Worm (Caenorhabditis elegans) whole organism, L4 larva: ENCODE results near the gene frpr-9.

Source experiments
- F10B5.3 ChIP-seq: sonication (generic microtip); optimal IDR thresholded peaks from 2 replicates; lab custom pipeline; 2016; ENCODE audit warnings: mild to moderate bottlenecking, missing genetic modification characterization, missing compliant biosample characterization
- F26F4.8 ChIP-seq: fragments of 200-800 bp; sonication (Bioruptor generic); conservative IDR thresholded peaks from 2 replicates; pipeline ENCODE4 v1.3.6; 2022; ENCODE audit warnings: missing genetic modification characterization, missing compliant biosample characterization
- F37D6.2 ChIP-seq: sonication (generic microtip); optimal IDR thresholded peaks from 2 replicates; lab custom pipeline; 2016; ENCODE audit warnings: mild to moderate bottlenecking, missing genetic modification characterization, missing compliant biosample characterization
- F49E8.2 ChIP-seq: sonication (generic microtip); optimal IDR thresholded peaks from 2 replicates; lab custom pipeline; 2016; ENCODE audit warnings: missing compliant biosample characterization, mild to moderate bottlenecking, missing genetic modification characterization, borderline replicate concordance
- R02D3.7 ChIP-seq: fragments of 150-350 bp; sonication (generic microtip); optimal IDR thresholded peaks from 3 replicates; lab custom pipeline; 2014; ENCODE audit warnings: missing biosample characterization, missing genetic modification characterization
- T20F7.1 ChIP-seq: fragments of 200-800 bp; sonication (Bioruptor generic); optimal IDR thresholded peaks from 2 replicates; lab custom pipeline; 2018; ENCODE audit warnings: mild to moderate bottlenecking, missing genetic modification characterization, missing compliant biosample characterization
- Y105C5A.15 ChIP-seq: fragments of 200-800 bp; sonication (Bioruptor generic); IDR thresholded peaks from 2 replicates; pipeline ENCODE4 v1.3.6; 2022; ENCODE audit warnings: missing genetic modification characterization, missing compliant biosample characterization
- Y48G9A.11 ChIP-seq: fragments of 200-800 bp; sonication (Bioruptor generic); IDR thresholded peaks from 2 replicates; pipeline ENCODE4 v1.3.6; 2022; ENCODE audit warnings: missing genetic modification reagents, missing genetic modification characterization, missing compliant biosample characterization
- Y75B8A.6 ChIP-seq: fragments of 200-800 bp; sonication (Bioruptor generic); IDR thresholded peaks from 2 replicates; pipeline ENCODE4 v1.3.6; 2022; ENCODE audit warnings: missing genetic modification reagents, missing genetic modification characterization, missing compliant biosample characterization
- ZK337.2 ChIP-seq: fragments of 200-800 bp; sonication (Bioruptor generic); IDR thresholded peaks from 2 replicates; pipeline ENCODE4 v1.3.6; 2022; ENCODE audit warnings: missing genetic modification reagents, missing genetic modification characterization, missing compliant biosample characterization
- aly-2 ChIP-seq: sonication (generic microtip); optimal IDR thresholded peaks from 2 replicates; lab custom pipeline; 2018; ENCODE audit warnings: missing biosample characterization, missing genetic modification characterization
- ama-1 ChIP-seq: fragments of 150-350 bp; optimal IDR thresholded peaks from 2 replicates; lab custom pipeline; 2014; ENCODE audit warnings: inconsistent platforms, mixed read lengths
- arid-1 ChIP-seq: fragments of 200-800 bp; sonication (Bioruptor generic); conservative IDR thresholded peaks from 2 replicates; pipeline ENCODE4 v1.3.6; 2022; ENCODE audit warnings: missing genetic modification reagents, missing genetic modification characterization, missing compliant biosample characterization
- ceh-20 ChIP-seq: fragments of 200-800 bp; sonication (Bioruptor generic); IDR thresholded peaks from 2 replicates; pipeline ENCODE4 v1.3.6; 2022; ENCODE audit warnings: missing genetic modification reagents, missing genetic modification characterization, missing compliant biosample characterization
- ceh-44 ChIP-seq: fragments of 200-800 bp; sonication (Bioruptor generic); IDR thresholded peaks from 2 replicates; pipeline ENCODE4 v1.3.6; 2022; ENCODE audit warnings: missing genetic modification reagents, missing genetic modification characterization, missing compliant biosample characterization
- ces-1 ChIP-seq: fragments of 150-350 bp; sonication (generic microtip); optimal IDR thresholded peaks from 4 replicates; lab custom pipeline; 2014; ENCODE audit warnings: missing biosample characterization, missing genetic modification reagents, missing genetic modification characterization
- ctbp-1 ChIP-seq: fragments of 200-800 bp; sonication (Bioruptor generic); IDR thresholded peaks from 2 replicates; pipeline ENCODE4 v1.3.6; 2022; ENCODE audit warnings: missing genetic modification reagents, missing genetic modification characterization, missing compliant biosample characterization
- daf-16 ChIP-seq, 3 experiments: sonication (generic microtip); optimal IDR thresholded peaks; 2 replicates each; lab custom pipeline; 2016 to 2017; ENCODE audit warnings: missing genetic modification characterization in 3 of 3, missing genetic modification reagents in 3 of 3, mild to moderate bottlenecking in 2 of 3, missing compliant biosample characterization in 2 of 3, missing biosample characterization in 1 of 3, moderate library complexity in 1 of 3
- daf-19 ChIP-seq: fragments of 200-800 bp; sonication (Bioruptor generic); conservative IDR thresholded peaks from 2 replicates; pipeline ENCODE4 v1.3.6; 2022; ENCODE audit warnings: missing genetic modification characterization, missing compliant biosample characterization
- daf-8 ChIP-seq: fragments of 200-800 bp; sonication (Bioruptor generic); IDR thresholded peaks from 2 replicates; pipeline ENCODE4 v1.3.6; 2022; ENCODE audit warnings: missing genetic modification characterization, missing compliant biosample characterization
- dmd-8 ChIP-seq: fragments of 200-800 bp; sonication (Bioruptor generic); IDR thresholded peaks from 2 replicates; pipeline ENCODE4 v1.3.6; 2022; ENCODE audit warnings: missing genetic modification characterization, missing compliant biosample characterization
- dpl-1 ChIP-seq: fragments of 150-350 bp; optimal IDR thresholded peaks from 2 replicates; lab custom pipeline; 2014; ENCODE audit warnings: missing biosample characterization, missing genetic modification reagents, missing genetic modification characterization
- egl-27 ChIP-seq: sonication (generic microtip); optimal IDR thresholded peaks from 3 replicates; lab custom pipeline; 2017; ENCODE audit warnings: missing biosample characterization, missing genetic modification reagents, missing genetic modification characterization
- fkh-10 ChIP-seq: fragments of 150-350 bp; optimal IDR thresholded peaks from 2 replicates; lab custom pipeline; 2014; ENCODE audit warnings: missing biosample characterization, missing genetic modification reagents, missing genetic modification characterization
- gei-8 ChIP-seq: fragments of 200-800 bp; sonication (Bioruptor generic); optimal IDR thresholded peaks from 2 replicates; lab custom pipeline; 2018; ENCODE audit warnings: mild to moderate bottlenecking, missing genetic modification characterization, missing compliant biosample characterization
- hif-1 ChIP-seq, 2 experiments: sonication (generic microtip); optimal IDR thresholded peaks; 2 replicates each; lab custom pipeline; 2016 to 2017; ENCODE audit warnings: missing compliant biosample characterization in 2 of 2, missing genetic modification characterization in 2 of 2, missing genetic modification reagents in 2 of 2, missing genotype in 2 of 2, mild to moderate bottlenecking in 1 of 2
- lim-7 ChIP-seq: fragments of 200-800 bp; sonication (Bioruptor generic); IDR thresholded peaks from 2 replicates; pipeline ENCODE4 v1.3.6; 2022; ENCODE audit warnings: missing genetic modification characterization, missing compliant biosample characterization
- lin-29 ChIP-seq: fragments of 200-800 bp; sonication (Bioruptor generic); IDR thresholded peaks from 2 replicates; pipeline ENCODE4 v1.3.6; 2022; ENCODE audit warnings: missing genetic modification reagents, missing genetic modification characterization, missing compliant biosample characterization
- lin-39 ChIP-seq: fragments of 150-350 bp; optimal IDR thresholded peaks from 2 replicates; lab custom pipeline; 2014; ENCODE audit warnings: missing biosample characterization, missing genetic modification reagents, missing genetic modification characterization
- lsy-2 ChIP-seq, 2 experiments: fragments of 150-350 bp in 1 of 2; sonication (generic microtip) in 1 of 2; optimal IDR thresholded peaks; 2 replicates each; lab custom pipeline; 2014 to 2017; ENCODE audit warnings: missing biosample characterization in 2 of 2, missing genetic modification characterization in 2 of 2
- madf-5 ChIP-seq, 2 experiments: fragments of 200-800 bp; sonication (Bioruptor generic); IDR thresholded peaks; 2 replicates each; pipeline ENCODE4 v1.3.6; 2022; ENCODE audit warnings: missing compliant biosample characterization in 2 of 2, missing genetic modification characterization in 2 of 2
- madf-9 ChIP-seq: fragments of 200-800 bp; sonication (Bioruptor generic); conservative IDR thresholded peaks from 2 replicates; pipeline ENCODE4 v1.3.6; 2022; ENCODE audit warnings: missing genetic modification reagents, missing genetic modification characterization, missing compliant biosample characterization
- mdl-1 ChIP-seq, 2 experiments: fragments of 150-350 bp in 1 of 2; sonication (generic microtip) in 1 of 2; optimal IDR thresholded peaks; 2 replicates each; lab custom pipeline; 2014 to 2017; ENCODE audit warnings: missing biosample characterization in 2 of 2, missing genetic modification characterization in 2 of 2
- mdt-29 ChIP-seq: fragments of 200-800 bp; sonication (Bioruptor generic); IDR thresholded peaks from 2 replicates; pipeline ENCODE4 v1.3.6; 2022; ENCODE audit warnings: missing genetic modification reagents, missing genetic modification characterization, missing compliant biosample characterization
- nhr-11 ChIP-seq: fragments of 150-350 bp; optimal IDR thresholded peaks from 2 replicates; lab custom pipeline; 2014; ENCODE audit warnings: missing biosample characterization, missing genetic modification characterization
- nhr-28 ChIP-seq: fragments of 150-350 bp; optimal IDR thresholded peaks from 2 replicates; lab custom pipeline; 2014; ENCODE audit warnings: missing biosample characterization, missing genetic modification characterization
- nhr-77 ChIP-seq: fragments of 150-350 bp; optimal IDR thresholded peaks from 2 replicates; lab custom pipeline; 2014; ENCODE audit warnings: missing biosample characterization, missing genetic modification characterization
- pha-4 ChIP-seq, 2 experiments: fragments of 150-350 bp in 1 of 2; fragments of 200-800 bp in 1 of 2; sonication (Bioruptor generic) in 1 of 2; IDR thresholded peaks in 1 of 2; optimal IDR thresholded peaks in 1 of 2; 2 replicates each; pipeline versions ENCODE4 v1.3.6 to Lab custom; 2014 to 2022; ENCODE audit warnings: missing genetic modification characterization in 2 of 2, missing genetic modification reagents in 2 of 2, missing biosample characterization in 1 of 2, missing compliant biosample characterization in 1 of 2
- pqm-1 ChIP-seq: sonication (generic microtip); optimal IDR thresholded peaks from 2 replicates; lab custom pipeline; 2017; ENCODE audit warnings: missing biosample characterization, missing genetic modification characterization
- rbr-2 ChIP-seq: sonication (generic microtip); optimal IDR thresholded peaks from 2 replicates; lab custom pipeline; 2016; ENCODE audit warnings: missing genotype, missing genetic modification characterization, missing compliant biosample characterization
- skn-1 ChIP-seq: fragments of 150-350 bp; optimal IDR thresholded peaks from 2 replicates; lab custom pipeline; 2014; ENCODE audit warnings: missing biosample characterization, missing genetic modification characterization
- snpc-4 ChIP-seq: fragments of 150-350 bp; optimal IDR thresholded peaks from 2 replicates; lab custom pipeline; 2014; ENCODE audit warnings: missing biosample characterization, missing genetic modification characterization
- tra-1 ChIP-seq: fragments of 200-800 bp; sonication (Bioruptor generic); IDR thresholded peaks from 2 replicates; pipeline ENCODE4 v1.3.6; 2022; ENCODE audit warnings: missing genetic modification reagents, missing genetic modification characterization, missing compliant biosample characterization
- unc-130 ChIP-seq: sonication (generic microtip); optimal IDR thresholded peaks from 2 replicates; lab custom pipeline; 2016; ENCODE audit warnings: missing genetic modification reagents, missing genetic modification characterization, missing compliant biosample characterization
- unc-62 ChIP-seq, 3 experiments: fragments of 150-350 bp in 1 of 3; sonication (generic microtip); optimal IDR thresholded peaks in 2 of 3; peaks in 1 of 3; 1 replicate in 1 of 3; 2 replicates in 2 of 3; lab custom pipeline; 2014 to 2017; ENCODE audit warnings: missing biosample characterization in 3 of 3, missing genetic modification characterization in 3 of 3, missing genetic modification reagents in 3 of 3, missing genotype in 1 of 3
- zag-1 ChIP-seq: fragments of 150-350 bp; optimal IDR thresholded peaks from 2 replicates; lab custom pipeline; 2014; ENCODE audit warnings: missing biosample characterization, missing genetic modification characterization
- zfp-2 ChIP-seq: sonication (generic microtip); optimal IDR thresholded peaks from 2 replicates; lab custom pipeline; 2016; ENCODE audit warnings: mild to moderate bottlenecking, missing genetic modification characterization, missing compliant biosample characterization
- zfp-3 ChIP-seq: fragments of 200-800 bp; sonication (Bioruptor generic); conservative IDR thresholded peaks from 2 replicates; pipeline ENCODE4 v1.3.6; 2022; ENCODE audit warnings: missing genetic modification reagents, missing genetic modification characterization, missing compliant biosample characterization

frpr-9 gene

DNA sequence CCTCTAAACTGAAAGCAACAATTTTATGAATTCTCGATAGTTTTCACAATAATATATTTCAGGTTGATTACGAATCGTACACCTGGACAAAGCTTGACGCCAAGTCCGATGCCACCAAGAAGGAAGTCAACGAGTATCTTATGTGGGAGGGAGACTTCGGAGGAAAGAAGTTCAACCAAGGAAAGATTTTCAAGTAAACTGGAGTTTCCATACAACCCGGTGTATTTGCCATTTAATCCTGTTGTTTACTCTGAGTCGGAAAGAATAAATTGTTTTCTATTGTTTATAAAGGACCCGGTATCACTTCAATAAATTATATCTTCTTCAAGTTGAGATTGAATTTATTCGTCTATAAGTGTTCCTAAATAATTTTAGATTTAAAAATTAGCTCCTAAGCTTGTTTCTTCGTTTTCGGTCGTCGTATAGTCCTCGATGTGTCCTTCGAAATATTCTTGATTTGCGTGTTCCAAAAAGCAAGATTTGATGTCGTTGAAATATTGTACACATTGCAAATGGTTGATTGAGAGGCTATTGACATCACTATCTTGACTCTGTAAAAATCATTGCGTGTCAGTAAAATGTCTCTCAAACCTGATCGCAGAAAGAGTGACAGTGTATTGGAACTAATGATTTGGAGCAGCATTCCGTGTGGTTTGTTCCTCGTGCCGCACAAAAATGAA lies 24.2 kb upstream of the frpr-9 start (continued):
- no peak for TF ChIP-seq lim-7 (GFP tag; lab: Robert Waterston, UW)
- TF ChIP-seq skn-1, result no peak
- peak; percentile 60; the same call in 1 of the 2 replicates for TF ChIP-seq Y75B8A.6
- TF ChIP-seq aly-2 (tag; lab: Kevin White, UChicago), result no peak
- no peak for TF ChIP-seq lin-39 (tag; lab: Kevin White, UChicago)
- no peak for TF ChIP-seq daf-16 (GFP tag; optimal IDR thresholded peaks at IDR 0.05; lab: Kevin White, UChicago)
- TF ChIP-seq daf-16 (tag; optimal IDR thresholded peaks at IDR 0.05; lab: Kevin White, UChicago), result no peak
- no peak for TF ChIP-seq daf-8 (GFP tag; lab: Robert Waterston, UW)
- TF ChIP-seq F49E8.2, result peak; percentile 32
- no peak for TF ChIP-seq pha-4 (GFP tag; IDR thresholded peaks at IDR 0.05; lab: Robert Waterston, UW)
- no peak for TF ChIP-seq pha-4 (tag; optimal IDR thresholded peaks at IDR 0.05; lab: Kevin White, UChicago)
- no peak for TF ChIP-seq zag-1 (tag; lab: Kevin White, UChicago)
- TF ChIP-seq ces-1 (GFP tag; lab: Kevin White, UChicago), result no peak
- no peak for TF ChIP-seq unc-130
- TF ChIP-seq ctbp-1 (GFP tag; lab: Robert Waterston, UW), result no peak
- no peak for TF ChIP-seq arid-1 (GFP tag; lab: Robert Waterston, UW)
- 0 out of 2 replicates have a peak, but pooled peaks have one; percentile 58 for TF ChIP-seq mdt-29 (GFP tag; lab: Robert Waterston, UW)
- TF ChIP-seq unc-62 (GFP tag; optimal IDR thresholded peaks at IDR 0.05 in 1 of 2; lab: Kevin White, UChicago), result peak in 1 of 2 experiments; percentile 86
- TF ChIP-seq unc-62 (tag; optimal IDR thresholded peaks at IDR 0.05; lab: Kevin White, UChicago), result no peak
- TF ChIP-seq lin-29, result no peak
- no peak for TF ChIP-seq nhr-28 (tag; lab: Kevin White, UChicago)
- TF ChIP-seq ceh-44 (GFP tag; lab: Robert Waterston, UW), result no peak
- TF ChIP-seq dpl-1, result no peak
- no peak for TF ChIP-seq F10B5.3 (tag; lab: Kevin White, UChicago)
- TF ChIP-seq ama-1 (lab: Kevin White, UChicago), result no peak
- no peak for TF ChIP-seq lsy-2 (tag; optimal IDR thresholded peaks at IDR 0.05; lab: Kevin White, UChicago)
- TF ChIP-seq nhr-77 (tag; lab: Kevin White, UChicago), result no peak
- TF ChIP-seq egl-27 (tag; lab: Kevin White, UChicago), result no peak
- TF ChIP-seq rbr-2 (tag; lab: Kevin White, UChicago), result no peak
- TF ChIP-seq Y105C5A.15, result no peak
- no peak for TF ChIP-seq zfp-2 (tag; lab: Kevin White, UChicago)
- peak; percentile 89 for TF ChIP-seq tra-1 (GFP tag; lab: Robert Waterston, UW)
- peak; percentile 75 for TF ChIP-seq zfp-3 (GFP tag; lab: Robert Waterston, UW)
- no peak for TF ChIP-seq ZK337.2 (GFP tag; lab: Robert Waterston, UW)
- TF ChIP-seq Y48G9A.11 (GFP tag; lab: Robert Waterston, UW), result 0 out of 2 replicates have a peak, but pooled peaks have one; percentile 42
- TF ChIP-seq F37D6.2, result no peak
- no peak for TF ChIP-seq mdl-1 (tag; optimal IDR thresholded peaks at IDR 0.05; lab: Kevin White, UChicago)
- TF ChIP-seq pqm-1 (tag; lab: Kevin White, UChicago), result no peak
- TF ChIP-seq madf-9, result no peak
- TF ChIP-seq daf-19 (GFP tag; lab: Robert Waterston, UW), result no peak
- no peak for TF ChIP-seq F26F4.8 (GFP tag; lab: Robert Waterston, UW)
- TF ChIP-seq R02D3.7 (tag; lab: Kevin White, UChicago), result no peak
- no peak for TF ChIP-seq hif-1 (tag; optimal IDR thresholded peaks at IDR 0.05; lab: Kevin White, UChicago)
- no peak for TF ChIP-seq nhr-11
- TF ChIP-seq madf-5 (GFP tag; IDR thresholded peaks at IDR 0.05; lab: Robert Waterston, UW), result 0 out of 4 replicates have a peak, but pooled peaks of 1 of the 2 experiments have one; percentile 39
- no peak for TF ChIP-seq fkh-10 (GFP tag; lab: Kevin White, UChicago)
- no peak for TF ChIP-seq snpc-4
- TF ChIP-seq gei-8, result peak; percentile 51
- TF ChIP-seq ceh-20 (GFP tag; lab: Robert Waterston, UW), result 0 out of 2 replicates have a peak, but pooled peaks have one; percentile 14
- TF ChIP-seq T20F7.1 (GFP tag; lab: Kevin White, UChicago), result peak; percentile 67
- no peak for TF ChIP-seq dmd-8 (GFP tag; lab: Robert Waterston, UW)
